Worm (Caenorhabditis elegans) whole organism, early embryonic: ENCODE data around the gene C55C3.4.

Experiments used
- ama-1 ChIP-seq: fragments of 150-350 bp; optimal IDR thresholded peaks from 2 replicates; lab custom pipeline; 2014
- ceh-13 ChIP-seq: fragments of 200-800 bp; sonication (Bioruptor generic); optimal IDR thresholded peaks from 2 replicates; lab custom pipeline; 2018; ENCODE audit warnings: mild to moderate bottlenecking, missing genetic modification characterization, missing compliant biosample characterization
- tbx-11 ChIP-seq: fragments of 200-800 bp; sonication (Bioruptor generic); IDR thresholded peaks from 2 replicates; pipeline ENCODE4 v1.3.6; 2022; ENCODE audit warnings: missing genetic modification characterization, missing compliant biosample characterization
- tra-4 ChIP-seq: sonication (generic microtip); optimal IDR thresholded peaks from 2 replicates; lab custom pipeline; 2017; ENCODE audit warnings: missing genetic modification characterization, missing compliant biosample characterization

ce11 chrIV:5652811-5653483, 25.0 kb downstream of the C55C3.4 start:
- TF ChIP-seq tbx-11 (GFP tag; lab: Robert Waterston, UW) (no peak), tra-4 (no peak), ceh-13 (GFP tag; lab: Kevin White, UChicago) (no peak), ama-1 (peak; percentile 27)
